Fruit fly (Drosophila melanogaster) whole organism, wandering third instar larva: ENCODE data around the gene Fbp1.

Experiments
- Dif ChIP-seq: fragments of 200-275, 200-300 bp; sonication (Bioruptor generic); optimal IDR thresholded peaks from 2 replicates; lab custom pipeline; 2018; ENCODE audit warnings: missing biosample characterization, missing genetic modification characterization; ENCODE audit not compliant: partially characterized antibody
- Hnf4 ChIP-seq: fragments of 200-800 bp; sonication (Bioruptor generic); optimal IDR thresholded peaks from 2 replicates; lab custom pipeline; 2016; ENCODE audit warnings: missing biosample characterization, mild to moderate bottlenecking, missing genetic modification characterization
- Mio ChIP-seq: sonication (Bioruptor generic); optimal IDR thresholded peaks from 2 replicates; lab custom pipeline; 2016; ENCODE audit warnings: missing biosample characterization, missing genetic modification characterization
- Rel ChIP-seq, 2 experiments: fragments of 200-800 bp; sonication (Bioruptor generic) in 1 of 2; optimal IDR thresholded peaks; 2 replicates in 1 of 2; 3 replicates in 1 of 2; lab custom pipeline; 2016 to 2019; ENCODE audit warnings: mild to moderate bottlenecking in 2 of 2, missing biosample characterization in 2 of 2, missing genetic modification characterization in 2 of 2, moderate library complexity in 1 of 2
- br ChIP-seq: fragments of 200-800 bp; sonication (Bioruptor generic); optimal IDR thresholded peaks from 2 replicates; lab custom pipeline; 2016; ENCODE audit warnings: missing biosample characterization, missing genetic modification characterization
- dmrt93B ChIP-seq: fragments of 200-800 bp; sonication (Bioruptor generic); optimal IDR thresholded peaks from 2 replicates; lab custom pipeline; 2018; ENCODE audit warnings: missing biosample characterization, mild to moderate bottlenecking, missing genetic modification characterization
- fru ChIP-seq: fragments of 200-800 bp; sonication (Bioruptor generic); optimal IDR thresholded peaks from 3 replicates; lab custom pipeline; 2016; ENCODE audit warnings: missing biosample characterization, mild to moderate bottlenecking, missing genetic modification characterization
- pan ChIP-seq: fragments of >200 bp; optimal IDR thresholded peaks from 2 replicates; lab custom pipeline; 2017

- peak; percentile 48 for TF ChIP-seq Hnf4 (GFP tag; lab: Kevin White, UChicago)
- no peak for TF ChIP-seq Mio (GFP tag; lab: Kevin White, UChicago)
- no peak for TF ChIP-seq Dif (GFP tag; lab: Kevin White, UChicago)
- TF ChIP-seq fru = peak; percentile 80
- peak; percentile 34 for TF ChIP-seq dmrt93B (GFP tag; lab: Kevin White, UChicago)
- peak; percentile 20 for TF ChIP-seq Rel (GFP tag; optimal IDR thresholded peaks at IDR 0.05; lab: Kevin White, UChicago)
- no peak for TF ChIP-seq Rel (tag; optimal IDR thresholded peaks at IDR 0.05; lab: Kevin White, UChicago)
- TF ChIP-seq pan (lab: Kevin White, UChicago) = peak; percentile 7
- peak; percentile 68 for TF ChIP-seq br (GFP tag; lab: Kevin White, UChicago)
These were observed 14.6 kb downstream of the Fbp1 start, which contains the start of gene CG8100 for dm6 chr3L:14083283-14083682.
